Worm (Caenorhabditis elegans) whole organism, young adult: Measurements from ENCODE around the gene C16A11.5.

Experiments
- C06A6.2 ChIP-seq: fragments of 200-800 bp; sonication (Bioruptor generic); conservative IDR thresholded peaks from 2 replicates; pipeline ENCODE4 v1.3.6; 2022; ENCODE audit warnings: missing genetic modification characterization, missing compliant biosample characterization
- F52B5.7 ChIP-seq: sonication (generic microtip); optimal IDR thresholded peaks from 2 replicates; lab custom pipeline; 2016; ENCODE audit warnings: mild to moderate bottlenecking, missing genetic modification characterization, missing compliant biosample characterization
- Y67H2A.10 ChIP-seq: fragments of 200-800 bp; sonication (Bioruptor generic); conservative IDR thresholded peaks from 2 replicates; pipeline ENCODE4 v1.3.6; 2022; ENCODE audit warnings: missing genetic modification reagents, missing genetic modification characterization, missing compliant biosample characterization
- ama-1 ChIP-seq, 3 experiments: fragments of 150-350 bp in 1 of 3; sonication (generic microtip) in 2 of 3; optimal IDR thresholded peaks; 2 replicates each; lab custom pipeline; 2014 to 2018; ENCODE audit warnings: missing biosample characterization in 2 of 3, missing genetic modification characterization in 2 of 3, missing genetic modification reagents in 2 of 3
- atf-7 ChIP-seq: sonication (generic microtip); optimal IDR thresholded peaks from 2 replicates; lab custom pipeline; 2017; ENCODE audit warnings: mild to moderate bottlenecking, missing genetic modification characterization, missing compliant biosample characterization
- ccch-3 ChIP-seq: fragments of 200-800 bp; sonication (Bioruptor generic); optimal IDR thresholded peaks from 2 replicates; lab custom pipeline; 2018; ENCODE audit warnings: mild to moderate bottlenecking, missing genetic modification characterization, missing compliant biosample characterization
- cebp-2 ChIP-seq: fragments of 200-800 bp; sonication (Bioruptor generic); IDR thresholded peaks from 2 replicates; pipeline ENCODE4 v1.3.6; 2022; ENCODE audit warnings: missing genetic modification characterization, missing compliant biosample characterization
- hrde-1 ChIP-seq: sonication (generic microtip); optimal IDR thresholded peaks from 2 replicates; lab custom pipeline; 2016; ENCODE audit warnings: missing genetic modification characterization, mild to moderate bottlenecking, missing compliant biosample characterization, moderate library complexity, missing genotype, missing genetic modification reagents, borderline replicate concordance
- nfyb-1 ChIP-seq: fragments of 200-800 bp; sonication (Bioruptor generic); IDR thresholded peaks from 2 replicates; pipeline ENCODE4 v1.3.6; 2022; ENCODE audit warnings: missing genetic modification reagents, missing genetic modification characterization, missing compliant biosample characterization
- nhr-27 ChIP-seq: fragments of 200-800 bp; sonication (Bioruptor generic); optimal IDR thresholded peaks from 2 replicates; lab custom pipeline; 2018; ENCODE audit warnings: mild to moderate bottlenecking, missing genetic modification characterization, moderate library complexity, missing compliant biosample characterization
- pha-4 ChIP-seq: fragments of 150-350 bp; sonication (generic microtip); optimal IDR thresholded peaks from 2 replicates; lab custom pipeline; 2014; ENCODE audit warnings: missing biosample characterization, missing genetic modification reagents, missing genetic modification characterization
- rec-8 ChIP-seq, 2 experiments: sonication (generic microtip); optimal IDR thresholded peaks; 2 replicates each; lab custom pipeline; 2016; ENCODE audit warnings: mild to moderate bottlenecking in 2 of 2, missing genetic modification characterization in 2 of 2, missing genetic modification reagents in 2 of 2, missing genotype in 2 of 2, missing biosample characterization in 1 of 2, missing compliant biosample characterization in 1 of 2, moderate library complexity in 1 of 2
- snpc-3.4 ChIP-seq: sonication (generic microtip); optimal IDR thresholded peaks from 2 replicates; lab custom pipeline; 2017; ENCODE audit warnings: missing genetic modification characterization, mild to moderate bottlenecking, missing compliant biosample characterization, antibody characterized with exemption, moderate library complexity, missing genotype, missing genetic modification reagents
- somi-1 ChIP-seq: fragments of 200-800 bp; sonication (Bioruptor generic); optimal IDR thresholded peaks from 2 replicates; lab custom pipeline; 2018; ENCODE audit warnings: mild to moderate bottlenecking, missing genetic modification characterization, missing compliant biosample characterization

DNA sequence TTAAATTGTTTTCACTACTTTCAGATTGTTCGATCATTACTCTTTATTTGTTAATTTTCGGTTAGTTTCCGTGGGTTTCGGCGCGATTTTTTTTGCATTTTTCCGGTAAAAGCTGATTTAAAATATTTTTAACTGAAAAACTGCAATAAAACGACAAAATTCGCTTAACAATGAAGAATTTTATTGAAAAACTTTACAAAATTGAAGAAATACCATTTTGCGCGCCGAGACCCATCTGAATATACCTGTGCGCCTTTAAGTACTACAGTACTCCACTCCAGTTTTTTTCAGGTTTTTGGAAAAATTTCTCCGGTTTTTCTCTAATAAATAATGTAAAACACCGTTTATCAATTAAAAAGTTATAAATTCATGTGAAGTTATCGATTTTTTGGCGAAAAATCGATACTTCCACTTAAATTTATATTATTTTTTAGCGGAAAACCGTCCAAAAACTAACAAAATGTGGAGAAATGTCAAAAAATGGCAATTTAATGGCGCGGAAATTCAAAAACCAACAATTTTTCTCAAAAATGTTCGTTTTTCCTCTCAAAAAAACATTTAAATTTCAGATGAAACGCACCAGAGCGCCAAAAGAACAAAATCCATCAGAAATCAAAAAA lies 7.8 kb downstream of the C16A11.5 start, which contains the start of gene C16A11.10:
- TF ChIP-seq ama-1 (optimal IDR thresholded peaks at IDR 0.05; lab: Kevin White, UChicago) (no peak), ama-1 (GFP tag; optimal IDR thresholded peaks at IDR 0.05; lab: Kevin White, UChicago) (no peak), atf-7 (tag; lab: Kevin White, UChicago) (no peak), snpc-3.4 (tag; lab: Kevin White, UChicago) (no peak), nfyb-1 (no peak), ccch-3 (GFP tag; lab: Kevin White, UChicago) (no peak), somi-1 (GFP tag; lab: Kevin White, UChicago) (no peak), nhr-27 (tag; lab: Kevin White, UChicago) (no peak), cebp-2 (no peak), Y67H2A.10 (GFP tag; lab: Robert Waterston, UW) (no peak), C06A6.2 (no peak), hrde-1 (tag; lab: Kevin White, UChicago) (no peak), F52B5.7 (tag; lab: Kevin White, UChicago) (no peak), pha-4 (tag; lab: Kevin White, UChicago) (no peak), rec-8 (tag; optimal IDR thresholded peaks at IDR 0.05; lab: Kevin White, UChicago) (no peak)
